Worm (Caenorhabditis elegans) whole organism, young adult: Measurements from ENCODE around the gene vap-1.

Experiments used
- B0019.2 ChIP-seq: fragments of 200-800 bp; sonication (Bioruptor generic); conservative IDR thresholded peaks from 2 replicates; pipeline ENCODE4 v1.3.6; 2022; ENCODE audit warnings: missing genetic modification reagents, missing genetic modification characterization, missing compliant biosample characterization
- F23B12.7 ChIP-seq: sonication (generic microtip); optimal IDR thresholded peaks from 2 replicates; lab custom pipeline; 2017; ENCODE audit warnings: missing genetic modification characterization, mild to moderate bottlenecking, missing compliant biosample characterization, antibody characterized with exemption, moderate library complexity; ENCODE audit not compliant: insufficient read depth
- F52B5.7 ChIP-seq: sonication (generic microtip); optimal IDR thresholded peaks from 2 replicates; lab custom pipeline; 2016; ENCODE audit warnings: mild to moderate bottlenecking, missing genetic modification characterization, missing compliant biosample characterization
- F55B11.4 ChIP-seq: sonication (generic microtip); optimal IDR thresholded peaks from 2 replicates; lab custom pipeline; 2016; ENCODE audit warnings: missing compliant biosample characterization, missing genetic modification characterization, borderline replicate concordance; ENCODE audit not compliant: insufficient read depth
- F57A8.1 ChIP-seq: fragments of 200-800 bp; sonication (Bioruptor generic); optimal IDR thresholded peaks from 2 replicates; lab custom pipeline; 2018; ENCODE audit warnings: mild to moderate bottlenecking, missing genetic modification characterization, moderate library complexity, missing compliant biosample characterization
- K11D2.4 ChIP-seq: fragments of 200-800 bp; sonication (Bioruptor generic); IDR thresholded peaks from 2 replicates; pipeline ENCODE4 v1.3.6; 2022; ENCODE audit warnings: missing genetic modification reagents, missing genetic modification characterization, missing compliant biosample characterization
- K12H6.12 ChIP-seq: fragments of 200-800 bp; sonication (Bioruptor generic); optimal IDR thresholded peaks from 2 replicates; lab custom pipeline; 2018; ENCODE audit warnings: mild to moderate bottlenecking, missing genetic modification characterization, missing compliant biosample characterization
- T26A5.8 ChIP-seq: sonication (generic microtip); optimal IDR thresholded peaks from 2 replicates; lab custom pipeline; 2016; ENCODE audit warnings: missing genetic modification characterization, missing compliant biosample characterization
- Y67H2A.10 ChIP-seq: fragments of 200-800 bp; sonication (Bioruptor generic); conservative IDR thresholded peaks from 2 replicates; pipeline ENCODE4 v1.3.6; 2022; ENCODE audit warnings: missing genetic modification reagents, missing genetic modification characterization, missing compliant biosample characterization
- aptf-2 ChIP-seq: fragments of 200-800 bp; sonication (Bioruptor generic); conservative IDR thresholded peaks from 2 replicates; pipeline ENCODE4 v1.3.6; 2022; ENCODE audit warnings: missing genetic modification reagents, missing genetic modification characterization, missing compliant biosample characterization
- attf-3 ChIP-seq: fragments of 200-800 bp; sonication (Bioruptor generic); conservative IDR thresholded peaks from 2 replicates; pipeline ENCODE4 v1.3.6; 2022; ENCODE audit warnings: missing genetic modification reagents, missing genetic modification characterization, missing compliant biosample characterization
- bed-2 ChIP-seq: fragments of 200-800 bp; sonication (Bioruptor generic); IDR thresholded peaks from 2 replicates; pipeline ENCODE4 v1.3.6; 2022; ENCODE audit warnings: missing genetic modification reagents, missing genetic modification characterization, missing compliant biosample characterization
- ccch-3 ChIP-seq: fragments of 200-800 bp; sonication (Bioruptor generic); optimal IDR thresholded peaks from 2 replicates; lab custom pipeline; 2018; ENCODE audit warnings: mild to moderate bottlenecking, missing genetic modification characterization, missing compliant biosample characterization
- ceh-100 ChIP-seq: fragments of 200-800 bp; sonication (Bioruptor generic); IDR thresholded peaks from 2 replicates; pipeline ENCODE4 v1.3.6; 2022; ENCODE audit warnings: missing genetic modification reagents, missing genetic modification characterization, missing compliant biosample characterization
- die-1 ChIP-seq: sonication (generic microtip); optimal IDR thresholded peaks from 2 replicates; lab custom pipeline; 2016; ENCODE audit warnings: missing genotype, mild to moderate bottlenecking, missing genetic modification characterization, missing compliant biosample characterization
- dox-1 ChIP-seq: fragments of 200-800 bp; sonication (Bioruptor generic); IDR thresholded peaks from 2 replicates; pipeline ENCODE4 v1.3.6; 2022; ENCODE audit warnings: missing genetic modification reagents, missing genetic modification characterization, missing compliant biosample characterization
- ekl-4 ChIP-seq: fragments of 200-800 bp; sonication (Bioruptor generic); IDR thresholded peaks from 2 replicates; pipeline ENCODE4 v1.3.6; 2022; ENCODE audit warnings: missing genetic modification reagents, missing genetic modification characterization, missing compliant biosample characterization
- hmg-1.2 ChIP-seq: fragments of 200-800 bp; sonication (Bioruptor generic); IDR thresholded peaks from 2 replicates; pipeline ENCODE4 v1.3.6; 2022; ENCODE audit warnings: missing genetic modification reagents, missing genetic modification characterization, missing compliant biosample characterization
- hmg-20 ChIP-seq: fragments of 200-800 bp; sonication (Bioruptor generic); IDR thresholded peaks from 2 replicates; pipeline ENCODE4 v1.3.6; 2022; ENCODE audit warnings: missing genetic modification reagents, missing genetic modification characterization, missing compliant biosample characterization
- lin-40 ChIP-seq: sonication (generic microtip); optimal IDR thresholded peaks from 2 replicates; lab custom pipeline; 2016; ENCODE audit warnings: missing genetic modification characterization, mild to moderate bottlenecking, missing compliant biosample characterization, missing genotype, missing genetic modification reagents
- lsy-27 ChIP-seq: sonication (generic microtip); optimal IDR thresholded peaks from 2 replicates; lab custom pipeline; 2017; ENCODE audit warnings: missing genetic modification characterization, mild to moderate bottlenecking, missing compliant biosample characterization, antibody characterized with exemption, missing genotype, borderline replicate concordance; ENCODE audit not compliant: insufficient read depth
- madf-10 ChIP-seq: sonication (generic microtip); optimal IDR thresholded peaks from 2 replicates; lab custom pipeline; 2016; ENCODE audit warnings: mild to moderate bottlenecking, missing genetic modification characterization, missing compliant biosample characterization
- mcd-1 ChIP-seq: fragments of 200-800 bp; sonication (Bioruptor generic); IDR thresholded peaks from 2 replicates; pipeline ENCODE4 v1.3.6; 2022; ENCODE audit warnings: missing genetic modification reagents, missing genetic modification characterization, missing compliant biosample characterization
- mes-4 ChIP-seq: sonication (generic microtip); optimal IDR thresholded peaks from 2 replicates; lab custom pipeline; 2016; ENCODE audit warnings: missing genotype, missing genetic modification characterization, missing compliant biosample characterization
- nfya-2 ChIP-seq: fragments of 200-800 bp; sonication (Bioruptor generic); IDR thresholded peaks from 2 replicates; pipeline ENCODE4 v1.3.6; 2022; ENCODE audit warnings: missing genetic modification reagents, missing genetic modification characterization, missing compliant biosample characterization
- nfyb-1 ChIP-seq: fragments of 200-800 bp; sonication (Bioruptor generic); IDR thresholded peaks from 2 replicates; pipeline ENCODE4 v1.3.6; 2022; ENCODE audit warnings: missing genetic modification reagents, missing genetic modification characterization, missing compliant biosample characterization
- nhr-90 ChIP-seq: sonication (generic microtip); optimal IDR thresholded peaks from 2 replicates; lab custom pipeline; 2016; ENCODE audit warnings: missing genotype, mild to moderate bottlenecking, missing genetic modification characterization, missing compliant biosample characterization
- rcor-1 ChIP-seq: fragments of 200-800 bp; sonication (Bioruptor generic); IDR thresholded peaks from 2 replicates; pipeline ENCODE4 v1.3.6; 2022; ENCODE audit warnings: missing genetic modification reagents, missing genetic modification characterization, missing compliant biosample characterization
- snpc-1.1 ChIP-seq: sonication (generic microtip); optimal IDR thresholded peaks from 2 replicates; lab custom pipeline; 2017; ENCODE audit warnings: missing genetic modification characterization, mild to moderate bottlenecking, missing compliant biosample characterization, antibody characterized with exemption, moderate library complexity, missing genotype, missing genetic modification reagents; ENCODE audit not compliant: insufficient read depth
- snpc-1.3 ChIP-seq: sonication (generic microtip); optimal IDR thresholded peaks from 2 replicates; lab custom pipeline; 2017; ENCODE audit warnings: missing genetic modification characterization, mild to moderate bottlenecking, missing compliant biosample characterization, antibody characterized with exemption, moderate library complexity, missing genotype, missing genetic modification reagents; ENCODE audit not compliant: insufficient read depth
- snpc-4 ChIP-seq, 5 experiments: fragments of 150-350 bp in 1 of 5; sonication (generic microtip) in 4 of 5; optimal IDR thresholded peaks; 2 replicates each; lab custom pipeline; 2014 to 2018; ENCODE audit warnings: missing genetic modification characterization in 5 of 5, missing biosample characterization in 3 of 5, antibody characterized with exemption in 2 of 5, mild to moderate bottlenecking in 2 of 5, missing compliant biosample characterization in 2 of 5, missing genotype in 2 of 5, moderate library complexity in 2 of 5, missing genetic modification reagents in 1 of 5
- somi-1 ChIP-seq: fragments of 200-800 bp; sonication (Bioruptor generic); optimal IDR thresholded peaks from 2 replicates; lab custom pipeline; 2018; ENCODE audit warnings: mild to moderate bottlenecking, missing genetic modification characterization, missing compliant biosample characterization
- tbx-9 ChIP-seq: sonication (generic microtip); optimal IDR thresholded peaks from 2 replicates; lab custom pipeline; 2016; ENCODE audit warnings: borderline replicate concordance, missing genetic modification characterization, inconsistent platforms, missing compliant biosample characterization
- unc-130 ChIP-seq: sonication (generic microtip); optimal IDR thresholded peaks from 2 replicates; lab custom pipeline; 2016; ENCODE audit warnings: missing genetic modification reagents, missing genetic modification characterization, missing compliant biosample characterization

Gene vap-1

DNA sequence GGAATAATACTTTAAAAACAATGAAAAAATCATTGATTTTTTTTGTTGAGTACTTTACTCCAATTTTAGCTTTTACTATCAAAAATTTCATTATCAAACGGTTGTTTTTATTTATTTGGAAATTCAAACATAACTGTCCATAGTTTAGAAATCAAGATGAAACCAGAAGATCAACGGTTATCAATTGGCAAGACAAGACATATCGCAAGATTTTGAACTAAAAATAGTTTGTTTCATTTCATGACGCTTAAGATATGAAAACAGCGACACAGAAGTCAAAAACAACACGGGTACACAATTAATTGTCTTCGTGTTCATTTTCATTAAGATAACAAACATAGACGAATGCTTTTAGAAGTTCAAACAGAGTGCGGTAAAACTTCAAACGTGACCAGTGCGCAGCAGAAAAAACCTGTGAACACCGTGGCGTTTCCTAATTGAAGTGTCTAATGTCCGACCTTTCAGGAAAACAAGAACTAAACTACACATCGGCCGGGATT is 21.2 kb upstream of the vap-1 start:
- TF ChIP-seq nfyb-1 (GFP tag; lab: Robert Waterston, UW), result no peak
- TF ChIP-seq snpc-1.3 (tag; lab: Kevin White, UChicago), result no peak
- TF ChIP-seq K11D2.4 (GFP tag; lab: Robert Waterston, UW), result no peak
- no peak for TF ChIP-seq somi-1 (GFP tag; lab: Kevin White, UChicago)
- no peak for TF ChIP-seq attf-3 (GFP tag; lab: Robert Waterston, UW)

DNA sequence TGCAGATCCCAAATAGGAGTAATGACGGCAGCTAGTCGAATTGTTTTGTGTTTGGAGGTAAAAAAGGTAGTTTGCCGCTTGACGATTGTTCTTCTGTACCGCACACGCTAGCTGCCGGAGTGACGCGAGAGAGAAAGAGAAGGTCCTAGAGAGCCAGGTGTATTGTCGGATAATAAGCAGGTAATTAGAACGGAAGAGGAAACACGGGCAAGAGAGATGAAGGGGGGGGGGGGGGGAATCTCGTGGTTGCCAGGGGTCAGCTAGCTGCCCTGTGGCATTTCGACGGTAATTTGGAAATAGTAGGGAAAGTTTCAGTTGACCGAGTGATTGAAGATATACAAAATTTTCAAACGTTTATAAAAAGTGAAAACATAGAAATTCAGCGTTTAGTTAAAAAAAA is 17.5 kb upstream of the vap-1 start, which contains the start of gene crb-1:
Gene crb-1 (minus strand): TSS at position 147 of the 400 bp plus-strand sequence.
- TF ChIP-seq T26A5.8, result no peak
- no peak for TF ChIP-seq ccch-3 (GFP tag; lab: Kevin White, UChicago)
- TF ChIP-seq unc-130 (GFP tag; lab: Kevin White, UChicago), result no peak
- no peak for TF ChIP-seq F23B12.7 (tag; lab: Kevin White, UChicago)
- TF ChIP-seq somi-1 (GFP tag; lab: Kevin White, UChicago), result no peak
- TF ChIP-seq rcor-1 (GFP tag; lab: Robert Waterston, UW), result no peak
- no peak for TF ChIP-seq hmg-1.2 (GFP tag; lab: Robert Waterston, UW)
- no peak for TF ChIP-seq F57A8.1 (GFP tag; lab: Kevin White, UChicago)
- TF ChIP-seq die-1 (tag; lab: Kevin White, UChicago), result no peak
- TF ChIP-seq dox-1 (GFP tag; lab: Robert Waterston, UW), result no peak
- TF ChIP-seq K12H6.12, result no peak
- TF ChIP-seq madf-10 (tag; lab: Kevin White, UChicago), result no peak
- no peak for TF ChIP-seq mes-4
- TF ChIP-seq F52B5.7 (tag; lab: Kevin White, UChicago), result no peak
- TF ChIP-seq nhr-90 (tag; lab: Kevin White, UChicago), result no peak
- no peak for TF ChIP-seq nfya-2 (GFP tag; lab: Robert Waterston, UW)

DNA sequence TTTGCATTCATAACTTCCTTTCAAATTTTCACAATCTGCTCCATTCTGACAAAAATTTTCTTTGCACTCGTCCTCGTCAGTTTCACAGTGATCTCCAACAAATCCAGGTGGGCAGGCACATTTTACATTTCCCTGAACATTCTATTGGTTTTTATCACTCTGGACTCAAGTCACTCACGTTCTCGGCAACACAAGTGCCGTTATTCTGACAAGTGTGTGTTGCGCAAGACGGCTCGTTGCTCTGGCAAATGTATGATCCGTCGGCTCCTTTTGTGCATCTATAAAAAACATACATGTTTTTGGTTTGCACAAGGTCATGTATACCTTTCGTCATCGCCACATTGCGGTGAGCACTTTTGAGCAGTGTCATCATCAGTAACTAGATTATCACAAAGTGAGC is 16.3 kb upstream of the vap-1 start:
- TF ChIP-seq tbx-9 (tag; lab: Kevin White, UChicago) (no peak), Y67H2A.10 (GFP tag; lab: Robert Waterston, UW) (no peak), hmg-1.2 (GFP tag; lab: Robert Waterston, UW) (no peak), mcd-1 (no peak), hmg-20 (GFP tag; lab: Robert Waterston, UW) (no peak), aptf-2 (GFP tag; lab: Robert Waterston, UW) (no peak), lin-40 (tag; lab: Kevin White, UChicago) (no peak), ceh-100 (GFP tag; lab: Robert Waterston, UW) (no peak), ekl-4 (no peak), snpc-4 (GFP tag; optimal IDR thresholded peaks at IDR 0.05; lab: Kevin White, UChicago) (no peak), snpc-4 (tag; optimal IDR thresholded peaks at IDR 0.05; lab: Kevin White, UChicago) (no peak), F55B11.4 (tag; lab: Kevin White, UChicago) (no peak), B0019.2 (GFP tag; lab: Robert Waterston, UW) (no peak), lsy-27 (no peak), bed-2 (GFP tag; lab: Robert Waterston, UW) (no peak), snpc-1.1 (tag; lab: Kevin White, UChicago) (no peak)
